Worm (Caenorhabditis elegans) whole organism, L4 larva: ENCODE data around the gene clec-148.

Experiments
- ZK546.5 ChIP-seq, 2 experiments: sonication (generic microtip); optimal IDR thresholded peaks; 2 replicates each; lab custom pipeline; 2017; ENCODE audit warnings: missing biosample characterization in 2 of 2, missing genetic modification characterization in 2 of 2
- ama-1 ChIP-seq: fragments of 150-350 bp; optimal IDR thresholded peaks from 2 replicates; lab custom pipeline; 2014; ENCODE audit warnings: inconsistent platforms, mixed read lengths
- dmd-9 ChIP-seq: fragments of 200-800 bp; sonication (Bioruptor generic); IDR thresholded peaks from 2 replicates; pipeline ENCODE4 v1.3.6; 2022; ENCODE audit warnings: missing genetic modification reagents, missing genetic modification characterization, missing compliant biosample characterization
- fkh-10 ChIP-seq: fragments of 150-350 bp; optimal IDR thresholded peaks from 2 replicates; lab custom pipeline; 2014; ENCODE audit warnings: missing biosample characterization, missing genetic modification reagents, missing genetic modification characterization
- nhr-28 ChIP-seq: fragments of 150-350 bp; optimal IDR thresholded peaks from 2 replicates; lab custom pipeline; 2014; ENCODE audit warnings: missing biosample characterization, missing genetic modification characterization
- nhr-76 ChIP-seq: fragments of 150-350 bp; optimal IDR thresholded peaks from 2 replicates; lab custom pipeline; 2014; ENCODE audit warnings: missing biosample characterization, missing genetic modification characterization
- php-3 ChIP-seq: fragments of 200-800 bp; sonication (Bioruptor generic); IDR thresholded peaks from 2 replicates; pipeline ENCODE4 v1.3.6; 2022; ENCODE audit warnings: missing genetic modification reagents, missing genetic modification characterization, missing compliant biosample characterization

ce11 chrIII:209695-210091 lies 34.1 kb upstream of the clec-148 start, which contains the start of gene klp-20:
- TF ChIP-seq ama-1 (lab: Kevin White, UChicago) (no peak), nhr-76 (tag; lab: Kevin White, UChicago) (no peak), php-3 (no peak), ZK546.5 (tag; optimal IDR thresholded peaks at IDR 0.05; lab: Kevin White, UChicago) (no peak), nhr-28 (tag; lab: Kevin White, UChicago) (no peak), fkh-10 (no peak), dmd-9 (GFP tag; lab: Robert Waterston, UW) (no peak)
